Worm (Caenorhabditis elegans) whole organism, L4 larva: ENCODE data around the gene urb-1.

Experiments used
- Y75B8A.6 ChIP-seq: fragments of 200-800 bp; sonication (Bioruptor generic); IDR thresholded peaks from 2 replicates; pipeline ENCODE4 v1.3.6; 2022; ENCODE audit warnings: missing genetic modification reagents, missing genetic modification characterization, missing compliant biosample characterization
- daf-12 ChIP-seq: fragments of 150-350 bp; optimal IDR thresholded peaks from 2 replicates; lab custom pipeline; 2014; ENCODE audit warnings: missing biosample characterization, missing genetic modification reagents, missing genetic modification characterization
- fos-1 ChIP-seq: fragments of 150-350 bp; optimal IDR thresholded peaks from 2 replicates; lab custom pipeline; 2014; ENCODE audit warnings: missing biosample characterization, missing genetic modification characterization
- gei-8 ChIP-seq: fragments of 200-800 bp; sonication (Bioruptor generic); optimal IDR thresholded peaks from 2 replicates; lab custom pipeline; 2018; ENCODE audit warnings: mild to moderate bottlenecking, missing genetic modification characterization, missing compliant biosample characterization
- mdl-1 ChIP-seq, 2 experiments: fragments of 150-350 bp in 1 of 2; sonication (generic microtip) in 1 of 2; optimal IDR thresholded peaks; 2 replicates each; lab custom pipeline; 2014 to 2017; ENCODE audit warnings: missing biosample characterization in 2 of 2, missing genetic modification characterization in 2 of 2
- nhr-25 ChIP-seq: sonication (generic microtip); optimal IDR thresholded peaks from 2 replicates; lab custom pipeline; 2017; ENCODE audit warnings: missing genetic modification characterization, mild to moderate bottlenecking, missing compliant biosample characterization, antibody characterized with exemption, moderate library complexity, borderline replicate concordance; ENCODE audit not compliant: insufficient read depth
- nhr-76 ChIP-seq: fragments of 150-350 bp; optimal IDR thresholded peaks from 2 replicates; lab custom pipeline; 2014; ENCODE audit warnings: missing biosample characterization, missing genetic modification characterization
- nhr-77 ChIP-seq: fragments of 150-350 bp; optimal IDR thresholded peaks from 2 replicates; lab custom pipeline; 2014; ENCODE audit warnings: missing biosample characterization, missing genetic modification characterization
- pha-4 ChIP-seq, 2 experiments: fragments of 150-350 bp in 1 of 2; fragments of 200-800 bp in 1 of 2; sonication (Bioruptor generic) in 1 of 2; IDR thresholded peaks in 1 of 2; optimal IDR thresholded peaks in 1 of 2; 2 replicates each; pipeline versions ENCODE4 v1.3.6 to Lab custom; 2014 to 2022; ENCODE audit warnings: missing genetic modification characterization in 2 of 2, missing genetic modification reagents in 2 of 2, missing biosample characterization in 1 of 2, missing compliant biosample characterization in 1 of 2
- pqm-1 ChIP-seq: sonication (generic microtip); optimal IDR thresholded peaks from 2 replicates; lab custom pipeline; 2017; ENCODE audit warnings: missing biosample characterization, missing genetic modification characterization
- snpc-4 ChIP-seq: fragments of 150-350 bp; optimal IDR thresholded peaks from 2 replicates; lab custom pipeline; 2014; ENCODE audit warnings: missing biosample characterization, missing genetic modification characterization
- unc-62 ChIP-seq, 3 experiments: fragments of 150-350 bp in 1 of 3; sonication (generic microtip); optimal IDR thresholded peaks in 2 of 3; peaks in 1 of 3; 1 replicate in 1 of 3; 2 replicates in 2 of 3; lab custom pipeline; 2014 to 2017; ENCODE audit warnings: missing biosample characterization in 3 of 3, missing genetic modification characterization in 3 of 3, missing genetic modification reagents in 3 of 3, missing genotype in 1 of 3

DNA sequence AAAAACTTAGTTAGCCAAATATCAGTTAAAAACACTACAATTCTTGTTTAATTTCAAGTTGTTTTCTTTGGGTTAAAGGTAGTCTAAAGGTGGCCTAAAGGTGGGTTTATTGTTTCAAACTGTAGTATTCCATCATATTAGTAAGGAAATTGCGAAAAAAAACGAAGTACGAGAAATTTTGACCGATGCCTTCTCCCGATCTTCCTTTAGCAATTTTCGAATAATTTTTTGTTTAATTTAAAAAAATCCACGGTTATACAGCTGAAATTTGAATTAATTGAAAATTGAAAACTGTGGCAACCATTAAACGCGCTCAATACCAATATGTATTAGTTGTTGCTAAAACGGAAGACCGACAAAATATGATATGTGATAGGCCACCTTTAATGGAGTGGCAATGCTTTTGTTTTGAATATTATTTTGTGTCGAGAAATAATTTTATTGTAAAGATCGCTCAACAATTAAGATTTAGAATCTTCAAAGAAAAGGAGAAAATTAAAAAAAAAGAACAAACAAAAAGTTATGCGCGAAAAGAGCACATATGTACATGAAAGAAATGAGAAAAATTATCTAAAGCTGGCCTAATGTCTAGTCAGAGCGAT lies 22.9 kb downstream of the urb-1 start:
- TF ChIP-seq nhr-76 (tag; lab: Kevin White, UChicago) (no peak), snpc-4 (tag; lab: Kevin White, UChicago) (no peak), nhr-25 (tag; lab: Kevin White, UChicago) (no peak), unc-62 (GFP tag; optimal IDR thresholded peaks at IDR 0.05 in 1 of 2; lab: Kevin White, UChicago) (peak in 1 of 2 experiments; percentile 57), unc-62 (tag; optimal IDR thresholded peaks at IDR 0.05; lab: Kevin White, UChicago) (no peak), daf-12 (no peak), nhr-77 (tag; lab: Kevin White, UChicago) (peak; percentile 49), fos-1 (tag; lab: Kevin White, UChicago) (no peak), mdl-1 (tag; optimal IDR thresholded peaks at IDR 0.05; lab: Kevin White, UChicago) (no peak), pqm-1 (peak; percentile 14), gei-8 (GFP tag; lab: Kevin White, UChicago) (no peak), Y75B8A.6 (GFP tag; lab: Robert Waterston, UW) (peak; percentile 77), pha-4 (GFP tag; IDR thresholded peaks at IDR 0.05; lab: Robert Waterston, UW) (0 out of 2 replicates have a peak, but pooled peaks have one; percentile 20), pha-4 (tag; optimal IDR thresholded peaks at IDR 0.05; lab: Kevin White, UChicago) (no peak)
